Worm (Caenorhabditis elegans): ENCODE measurements around the gene msrp-5.
"Not testable (repeated sequence)": the region's sequence is repeated elsewhere in the genome, so short reads cannot be mapped to it uniquely, and the experiment has no call there.

The msrp-5 gene

ce11 chrII:2605319-2605718, 11.4 kb upstream of the msrp-5 start, which contains the start of gene sri-77:
Gene sri-77 (minus strand): TSS chrII:2605419.
- no peak for TF ChIP-seq hmbx-1 (tag; optimal IDR thresholded peaks at IDR 0.05)
- TF ChIP-seq hnd-1 (tag; optimal IDR thresholded peaks at IDR 0.05): no peak
- no peak for TF ChIP-seq flt-1 (GFP tag; IDR thresholded peaks at IDR 0.05)

DNA sequence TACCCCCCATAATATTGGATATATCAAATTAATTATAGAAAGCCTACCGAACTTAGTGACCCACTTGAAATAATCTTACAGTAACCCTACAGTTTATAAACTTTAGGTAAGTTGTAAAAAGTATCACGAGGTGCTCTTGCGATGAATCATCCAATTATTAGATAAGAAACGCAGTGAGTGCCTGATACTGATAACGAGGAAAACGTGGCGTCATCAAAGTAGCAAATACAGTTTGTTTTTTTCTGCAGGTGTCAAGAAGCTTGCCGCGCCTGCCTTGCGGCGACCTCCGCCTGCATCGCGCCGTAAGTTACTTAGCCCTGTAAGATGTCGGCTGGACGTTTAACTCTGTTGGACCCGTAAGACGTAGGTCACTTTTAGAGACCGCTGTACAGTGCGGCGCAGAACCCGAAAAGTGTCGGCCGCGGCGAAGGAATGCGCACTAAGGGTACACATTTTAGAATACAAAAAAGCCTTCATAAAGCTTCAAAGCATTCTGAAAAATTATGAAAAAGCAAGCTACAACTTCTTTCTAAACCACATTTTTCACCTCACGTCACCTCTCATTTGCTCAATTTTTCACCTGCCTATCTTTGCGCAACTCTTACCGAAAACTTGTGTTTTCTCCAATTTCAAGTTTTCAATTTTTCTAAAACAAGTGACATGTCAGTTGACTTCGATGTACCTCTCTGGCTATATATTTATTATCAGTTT, 6.4 kb upstream of the msrp-5 start, which contains the start of gene sri-38:
TSS of gene sri-38 (plus strand) at position 661 of the 711 bp plus-strand sequence.
- TF ChIP-seq aly-1 (tag; optimal IDR thresholded peaks at IDR 0.05) (no peak), ets-7 (tag; optimal IDR thresholded peaks at IDR 0.05) (no peak), hmbx-1 (tag; optimal IDR thresholded peaks at IDR 0.05) (no peak), F13C5.2 (tag; optimal IDR thresholded peaks at IDR 0.05) (no peak), tbx-37 (GFP tag; conservative IDR thresholded peaks at IDR 0.05) (no peak), hnd-1 (tag; optimal IDR thresholded peaks at IDR 0.05) (no peak), ceh-13 (GFP tag; optimal IDR thresholded peaks at IDR 0.05) (no peak), ceh-36 (tag; optimal IDR thresholded peaks at IDR 0.05) (no peak), ama-1 (optimal IDR thresholded peaks at IDR 0.05) (no peak)

- no peak for TF ChIP-seq B0310.2 (tag; optimal IDR thresholded peaks at IDR 0.05)
- peak; percentile 52 for TF ChIP-seq ceh-36 (tag; optimal IDR thresholded peaks at IDR 0.05)
Measured at ce11 chrII:2611009-2611408, 5.7 kb upstream of the msrp-5 start.

DNA sequence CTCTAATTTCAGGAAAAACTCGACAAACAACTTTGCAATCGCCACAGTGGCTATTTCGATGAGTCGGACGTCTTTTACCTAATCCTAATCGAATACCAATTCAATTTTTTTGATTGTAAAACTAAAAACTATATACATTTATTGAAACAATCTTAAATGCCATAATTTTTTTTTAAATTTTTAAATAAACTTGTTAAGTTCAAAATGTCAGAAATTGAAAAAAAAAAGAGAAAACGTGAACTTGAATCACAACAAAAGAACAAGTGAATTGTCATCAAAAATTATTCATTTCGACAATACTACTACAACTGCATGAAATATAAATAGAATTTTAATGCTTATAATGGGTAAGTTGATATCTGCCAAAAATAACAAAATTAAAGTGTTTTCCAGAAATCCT, 4.5 kb upstream of the msrp-5 start, which contains the start of gene D2062.13:
TSS of gene D2062.13 (plus strand) at position 301 of the 400 bp plus-strand sequence.
- not testable (repeated sequence) for TF ChIP-seq sea-1 (GFP tag; conservative IDR thresholded peaks at IDR 0.05); ets-7 (tag; optimal IDR thresholded peaks at IDR 0.05); tbx-37 (GFP tag; conservative IDR thresholded peaks at IDR 0.05)

- TF ChIP-seq flt-1 (GFP tag; IDR thresholded peaks at IDR 0.05); sea-1 (GFP tag; conservative IDR thresholded peaks at IDR 0.05); aly-1 (tag; optimal IDR thresholded peaks at IDR 0.05): not testable (repeated sequence)
Measured at ce11 chrII:2619148-2619547, 2.4 kb downstream of the msrp-5 start, which contains the start of gene msrp-6. Gene msrp-6 (plus strand): TSS chrII:2619448.

DNA sequence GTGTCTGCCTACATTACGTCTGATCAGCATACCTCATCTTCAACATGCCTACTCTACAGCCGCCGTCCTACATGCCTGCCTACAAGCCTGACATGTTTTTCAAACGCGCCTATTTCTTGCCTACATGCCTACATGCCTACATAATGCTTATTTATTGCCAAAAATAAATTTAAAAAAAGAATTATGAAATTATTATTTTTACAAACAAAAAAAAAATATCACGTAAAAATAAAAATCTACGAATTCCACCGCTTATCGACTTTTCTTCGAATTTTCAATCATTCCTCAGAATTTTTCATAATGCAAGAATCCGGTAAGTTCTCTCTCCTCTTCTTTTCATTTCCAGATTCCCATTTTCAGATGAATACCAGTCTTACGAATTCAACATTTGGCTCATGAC, 5.7 kb downstream of the msrp-5 start, which contains the start of gene D2062.5:
TSS of gene D2062.5 (plus strand) at position 301 of the 400 bp plus-strand sequence.
- no peak for TF ChIP-seq hmg-4 (GFP tag; optimal IDR thresholded peaks at IDR 0.05)
- no peak for TF ChIP-seq ama-1 (optimal IDR thresholded peaks at IDR 0.05)
- no peak for TF ChIP-seq hnd-1 (tag; optimal IDR thresholded peaks at IDR 0.05)
- no peak for TF ChIP-seq pes-1 (GFP tag; IDR thresholded peaks at IDR 0.05)
- TF ChIP-seq F13C5.2 (tag; optimal IDR thresholded peaks at IDR 0.05): no peak
- TF ChIP-seq scrt-1 (GFP tag; IDR thresholded peaks at IDR 0.05): no peak
- TF ChIP-seq sea-1 (GFP tag; conservative IDR thresholded peaks at IDR 0.05): no peak
- TF ChIP-seq aly-1 (tag; optimal IDR thresholded peaks at IDR 0.05): no peak
- no peak for TF ChIP-seq hmbx-1 (tag; optimal IDR thresholded peaks at IDR 0.05)
- TF ChIP-seq tra-4 (tag; optimal IDR thresholded peaks at IDR 0.05): no peak
- no peak for TF ChIP-seq tbx-37 (GFP tag; conservative IDR thresholded peaks at IDR 0.05)
- no peak for TF ChIP-seq B0310.2 (tag; optimal IDR thresholded peaks at IDR 0.05)

DNA sequence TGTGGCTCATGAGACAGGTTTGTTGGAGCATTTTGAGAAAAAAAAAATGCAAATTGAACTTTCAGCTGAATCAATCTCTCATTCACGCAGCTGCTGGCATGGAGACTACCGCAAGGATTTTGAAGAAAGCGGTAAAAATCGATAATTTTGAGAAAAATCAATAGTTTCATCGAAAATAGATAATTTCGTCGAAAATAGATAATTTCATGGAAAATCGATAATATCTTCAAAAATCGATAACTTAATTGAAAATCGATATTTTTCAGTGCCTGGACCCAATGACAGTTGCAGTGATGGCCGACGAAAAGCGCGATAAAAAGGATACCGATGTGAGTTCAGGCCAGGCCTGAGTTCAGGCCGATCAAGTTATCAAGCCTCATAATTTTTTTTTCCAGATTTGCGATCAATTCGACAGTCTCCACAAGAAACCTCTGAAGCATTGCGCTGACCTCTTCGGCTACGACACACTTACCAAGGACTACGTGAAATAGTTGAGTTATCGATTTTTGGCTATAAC, 6.3 kb downstream of the msrp-5 start, which contains the start of gene D2062.4:
TSS of gene D2062.4 (plus strand) at position 467 of the 517 bp plus-strand sequence.
- TF ChIP-seq ceh-13 (GFP tag; optimal IDR thresholded peaks at IDR 0.05); tbx-11 (GFP tag; IDR thresholded peaks at IDR 0.05); F13C5.2 (tag; optimal IDR thresholded peaks at IDR 0.05): not testable (repeated sequence)

DNA sequence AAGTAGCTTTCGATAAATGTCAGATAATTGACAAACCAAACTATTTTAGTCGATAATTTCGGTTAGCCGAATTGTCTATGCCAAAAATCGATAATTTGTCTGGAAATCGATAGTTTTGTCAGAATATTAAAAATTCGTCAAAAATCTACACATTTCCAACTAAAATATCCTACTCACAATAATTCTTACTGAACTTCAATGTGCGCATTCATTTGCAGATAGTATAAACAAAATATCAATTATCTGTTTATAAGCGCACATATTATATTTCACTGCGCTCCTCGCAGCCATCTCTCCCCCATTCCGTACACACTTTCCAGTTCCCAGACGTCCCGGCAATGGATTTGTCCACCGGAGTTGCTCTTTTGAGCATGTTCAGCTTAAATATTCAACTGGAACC, 8.1 kb downstream of the msrp-5 start, which contains the start of gene lgc-28:
TSS of gene lgc-28 (plus strand) at position 301 of the 400 bp plus-strand sequence.
- TF ChIP-seq hmg-4 (GFP tag; optimal IDR thresholded peaks at IDR 0.05) (no peak), tra-4 (tag; optimal IDR thresholded peaks at IDR 0.05) (no peak), ama-1 (optimal IDR thresholded peaks at IDR 0.05) (no peak), tbx-37 (GFP tag; conservative IDR thresholded peaks at IDR 0.05) (no peak), scrt-1 (GFP tag; IDR thresholded peaks at IDR 0.05) (no peak), ceh-36 (tag; optimal IDR thresholded peaks at IDR 0.05) (no peak)

DNA sequence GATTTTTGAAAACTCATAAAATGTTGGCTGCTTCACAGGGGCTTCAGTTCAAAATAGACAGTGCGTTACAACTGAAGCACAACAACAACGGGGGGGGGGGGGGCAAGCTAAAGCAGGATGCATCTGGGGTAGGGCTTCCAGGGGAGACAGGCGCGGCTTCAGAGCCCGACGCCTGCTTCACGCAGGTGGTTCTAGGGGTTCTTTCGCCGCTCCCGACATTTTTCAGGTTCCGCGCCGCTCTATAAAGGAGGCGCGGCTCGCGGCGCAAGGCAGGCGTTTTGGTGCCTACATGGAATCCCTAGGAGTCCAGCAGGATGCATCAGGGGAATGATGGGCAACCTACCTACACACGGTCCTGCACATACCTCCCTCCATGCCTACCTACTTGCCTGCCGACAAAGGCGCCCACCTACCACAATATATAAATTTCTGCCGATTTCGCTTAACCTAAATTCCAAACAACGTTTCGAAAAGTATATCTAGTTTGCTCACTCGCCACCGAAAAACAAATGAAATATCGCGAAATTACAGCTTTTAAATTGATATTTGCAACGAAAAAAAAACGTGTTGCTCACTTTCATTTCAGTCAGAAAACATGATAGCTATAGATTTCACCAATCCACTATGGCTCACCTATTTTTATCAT, 10.5 kb downstream of the msrp-5 start, which contains the start of gene sri-71:
TSS of gene sri-71 (plus strand) at position 596 of the 646 bp plus-strand sequence.
- TF ChIP-seq ceh-36 (tag; optimal IDR thresholded peaks at IDR 0.05) (no peak), tra-4 (tag; optimal IDR thresholded peaks at IDR 0.05) (no peak), ceh-13 (GFP tag; optimal IDR thresholded peaks at IDR 0.05) (no peak), hnd-1 (tag; optimal IDR thresholded peaks at IDR 0.05) (no peak), sea-1 (GFP tag; conservative IDR thresholded peaks at IDR 0.05) (no peak), tbx-37 (GFP tag; conservative IDR thresholded peaks at IDR 0.05) (no peak), tbx-11 (GFP tag; IDR thresholded peaks at IDR 0.05) (no peak), ama-1 (optimal IDR thresholded peaks at IDR 0.05) (no peak), B0310.2 (tag; optimal IDR thresholded peaks at IDR 0.05) (no peak)

Measured in whole organism, early embryonic.